Worm (Caenorhabditis elegans) whole organism, L4 larva: Measurements from ENCODE around the gene emc-3.

Experiments used
- F10B5.3 ChIP-seq: sonication (generic microtip); optimal IDR thresholded peaks from 2 replicates; lab custom pipeline; 2016; ENCODE audit warnings: mild to moderate bottlenecking, missing genetic modification characterization, missing compliant biosample characterization
- R02D3.7 ChIP-seq: fragments of 150-350 bp; sonication (generic microtip); optimal IDR thresholded peaks from 3 replicates; lab custom pipeline; 2014; ENCODE audit warnings: missing biosample characterization, missing genetic modification characterization
- T20F7.1 ChIP-seq: fragments of 200-800 bp; sonication (Bioruptor generic); optimal IDR thresholded peaks from 2 replicates; lab custom pipeline; 2018; ENCODE audit warnings: mild to moderate bottlenecking, missing genetic modification characterization, missing compliant biosample characterization
- Y48G9A.11 ChIP-seq: fragments of 200-800 bp; sonication (Bioruptor generic); IDR thresholded peaks from 2 replicates; pipeline ENCODE4 v1.3.6; 2022; ENCODE audit warnings: missing genetic modification reagents, missing genetic modification characterization, missing compliant biosample characterization
- ZK337.2 ChIP-seq: fragments of 200-800 bp; sonication (Bioruptor generic); IDR thresholded peaks from 2 replicates; pipeline ENCODE4 v1.3.6; 2022; ENCODE audit warnings: missing genetic modification reagents, missing genetic modification characterization, missing compliant biosample characterization
- ZK546.5 ChIP-seq, 2 experiments: sonication (generic microtip); optimal IDR thresholded peaks; 2 replicates each; lab custom pipeline; 2017; ENCODE audit warnings: missing biosample characterization in 2 of 2, missing genetic modification characterization in 2 of 2
- aha-1 ChIP-seq: fragments of 150-350 bp; peaks from one replicate; lab custom pipeline; 2014; ENCODE audit warnings: missing biosample characterization, missing genetic modification characterization
- aly-2 ChIP-seq: sonication (generic microtip); optimal IDR thresholded peaks from 2 replicates; lab custom pipeline; 2018; ENCODE audit warnings: missing biosample characterization, missing genetic modification characterization
- ceh-28 ChIP-seq: fragments of 150-350 bp; optimal IDR thresholded peaks from 2 replicates; lab custom pipeline; 2014; ENCODE audit warnings: missing biosample characterization, missing genetic modification reagents, missing genetic modification characterization
- ceh-32 ChIP-seq: sonication (generic microtip); optimal IDR thresholded peaks from 2 replicates; lab custom pipeline; 2016; ENCODE audit warnings: mild to moderate bottlenecking, missing genetic modification characterization, missing compliant biosample characterization; ENCODE audit not compliant: poor library complexity
- ceh-44 ChIP-seq: fragments of 200-800 bp; sonication (Bioruptor generic); IDR thresholded peaks from 2 replicates; pipeline ENCODE4 v1.3.6; 2022; ENCODE audit warnings: missing genetic modification reagents, missing genetic modification characterization, missing compliant biosample characterization
- ceh-62 ChIP-seq: sonication (generic microtip); optimal IDR thresholded peaks from 2 replicates; lab custom pipeline; 2017; ENCODE audit warnings: missing biosample characterization, missing genetic modification characterization
- ces-1 ChIP-seq: fragments of 150-350 bp; sonication (generic microtip); optimal IDR thresholded peaks from 4 replicates; lab custom pipeline; 2014; ENCODE audit warnings: missing biosample characterization, missing genetic modification reagents, missing genetic modification characterization
- cey-2 ChIP-seq: sonication (generic microtip); optimal IDR thresholded peaks from 3 replicates; lab custom pipeline; 2017; ENCODE audit warnings: missing genetic modification characterization, mild to moderate bottlenecking, missing compliant biosample characterization, antibody characterized with exemption, borderline replicate concordance; ENCODE audit not compliant: insufficient read depth
- ctbp-1 ChIP-seq: fragments of 200-800 bp; sonication (Bioruptor generic); IDR thresholded peaks from 2 replicates; pipeline ENCODE4 v1.3.6; 2022; ENCODE audit warnings: missing genetic modification reagents, missing genetic modification characterization, missing compliant biosample characterization
- daf-12 ChIP-seq: fragments of 150-350 bp; optimal IDR thresholded peaks from 2 replicates; lab custom pipeline; 2014; ENCODE audit warnings: missing biosample characterization, missing genetic modification reagents, missing genetic modification characterization
- daf-8 ChIP-seq: fragments of 200-800 bp; sonication (Bioruptor generic); IDR thresholded peaks from 2 replicates; pipeline ENCODE4 v1.3.6; 2022; ENCODE audit warnings: missing genetic modification characterization, missing compliant biosample characterization
- dmd-6 ChIP-seq: fragments of 200-800 bp; sonication (Bioruptor generic); IDR thresholded peaks from 2 replicates; pipeline ENCODE4 v1.3.6; 2022; ENCODE audit warnings: missing genetic modification reagents, missing genetic modification characterization, missing compliant biosample characterization
- dpl-1 ChIP-seq: fragments of 150-350 bp; optimal IDR thresholded peaks from 2 replicates; lab custom pipeline; 2014; ENCODE audit warnings: missing biosample characterization, missing genetic modification reagents, missing genetic modification characterization
- duxl-1 ChIP-seq: sonication (generic microtip); optimal IDR thresholded peaks from 2 replicates; lab custom pipeline; 2016; ENCODE audit warnings: mild to moderate bottlenecking, missing genetic modification characterization, moderate library complexity, missing compliant biosample characterization; ENCODE audit not compliant: poor library complexity
- dve-1 ChIP-seq: sonication (generic microtip); optimal IDR thresholded peaks from 2 replicates; lab custom pipeline; 2017; ENCODE audit warnings: antibody characterized with exemption, mild to moderate bottlenecking, missing genetic modification characterization, missing compliant biosample characterization; ENCODE audit not compliant: insufficient read depth
- fkh-10 ChIP-seq: fragments of 150-350 bp; optimal IDR thresholded peaks from 2 replicates; lab custom pipeline; 2014; ENCODE audit warnings: missing biosample characterization, missing genetic modification reagents, missing genetic modification characterization
- fos-1 ChIP-seq: fragments of 150-350 bp; optimal IDR thresholded peaks from 2 replicates; lab custom pipeline; 2014; ENCODE audit warnings: missing biosample characterization, missing genetic modification characterization
- hlh-11 ChIP-seq: fragments of 200-800 bp; sonication (Bioruptor generic); optimal IDR thresholded peaks from 2 replicates; lab custom pipeline; 2018; ENCODE audit warnings: mild to moderate bottlenecking, missing genetic modification characterization, missing compliant biosample characterization
- jun-1 ChIP-seq: fragments of 150-350 bp; optimal IDR thresholded peaks from 2 replicates; lab custom pipeline; 2014; ENCODE audit warnings: missing biosample characterization, missing genetic modification reagents, missing genetic modification characterization
- lin-38 ChIP-seq: fragments of 200-800 bp; sonication (Bioruptor generic); IDR thresholded peaks from 2 replicates; pipeline ENCODE4 v1.3.6; 2022; ENCODE audit warnings: missing genetic modification reagents, missing genetic modification characterization, missing compliant biosample characterization
- lir-3 ChIP-seq: sonication (generic microtip); optimal IDR thresholded peaks from 2 replicates; lab custom pipeline; 2016; ENCODE audit warnings: mild to moderate bottlenecking, missing genetic modification characterization, missing compliant biosample characterization
- lsy-2 ChIP-seq, 2 experiments: fragments of 150-350 bp in 1 of 2; sonication (generic microtip) in 1 of 2; optimal IDR thresholded peaks; 2 replicates each; lab custom pipeline; 2014 to 2017; ENCODE audit warnings: missing biosample characterization in 2 of 2, missing genetic modification characterization in 2 of 2
- madf-5 ChIP-seq, 2 experiments: fragments of 200-800 bp; sonication (Bioruptor generic); IDR thresholded peaks; 2 replicates each; pipeline ENCODE4 v1.3.6; 2022; ENCODE audit warnings: missing compliant biosample characterization in 2 of 2, missing genetic modification characterization in 2 of 2
- mes-2 ChIP-seq: sonication (generic microtip); optimal IDR thresholded peaks from 2 replicates; lab custom pipeline; 2016; ENCODE audit warnings: missing genotype, mild to moderate bottlenecking, missing genetic modification characterization, missing compliant biosample characterization; ENCODE audit not compliant: poor library complexity, severe bottlenecking
- mxl-2 ChIP-seq: fragments of 200-800 bp; sonication (Bioruptor generic); conservative IDR thresholded peaks from 2 replicates; pipeline ENCODE4 v1.3.6; 2022; ENCODE audit warnings: missing genetic modification reagents, missing genetic modification characterization, missing compliant biosample characterization
- nhr-102 ChIP-seq: sonication (generic microtip); optimal IDR thresholded peaks from 2 replicates; lab custom pipeline; 2016; ENCODE audit warnings: mild to moderate bottlenecking, missing genetic modification characterization, moderate library complexity, missing compliant biosample characterization
- nhr-28 ChIP-seq: fragments of 150-350 bp; optimal IDR thresholded peaks from 2 replicates; lab custom pipeline; 2014; ENCODE audit warnings: missing biosample characterization, missing genetic modification characterization
- nhr-76 ChIP-seq: fragments of 150-350 bp; optimal IDR thresholded peaks from 2 replicates; lab custom pipeline; 2014; ENCODE audit warnings: missing biosample characterization, missing genetic modification characterization
- nhr-77 ChIP-seq: fragments of 150-350 bp; optimal IDR thresholded peaks from 2 replicates; lab custom pipeline; 2014; ENCODE audit warnings: missing biosample characterization, missing genetic modification characterization
- php-3 ChIP-seq: fragments of 200-800 bp; sonication (Bioruptor generic); IDR thresholded peaks from 2 replicates; pipeline ENCODE4 v1.3.6; 2022; ENCODE audit warnings: missing genetic modification reagents, missing genetic modification characterization, missing compliant biosample characterization
- pqm-1 ChIP-seq: sonication (generic microtip); optimal IDR thresholded peaks from 2 replicates; lab custom pipeline; 2017; ENCODE audit warnings: missing biosample characterization, missing genetic modification characterization
- saeg-2 ChIP-seq: fragments of 200-800 bp; sonication (Bioruptor generic); IDR thresholded peaks from 2 replicates; pipeline ENCODE4 v1.3.6; 2022; ENCODE audit warnings: missing genetic modification reagents, missing genetic modification characterization, missing compliant biosample characterization
- set-16 ChIP-seq: fragments of 200-800 bp; sonication (Bioruptor generic); IDR thresholded peaks from 2 replicates; pipeline ENCODE4 v1.3.6; 2022; ENCODE audit warnings: missing genetic modification reagents, missing genetic modification characterization, missing compliant biosample characterization
- tag-97 ChIP-seq: fragments of 200-800 bp; sonication (Bioruptor generic); IDR thresholded peaks from 2 replicates; pipeline ENCODE4 v1.3.6; 2022; ENCODE audit warnings: missing genetic modification characterization, missing compliant biosample characterization
- unc-130 ChIP-seq: sonication (generic microtip); optimal IDR thresholded peaks from 2 replicates; lab custom pipeline; 2016; ENCODE audit warnings: missing genetic modification reagents, missing genetic modification characterization, missing compliant biosample characterization
- unc-62 ChIP-seq, 3 experiments: fragments of 150-350 bp in 1 of 3; sonication (generic microtip); optimal IDR thresholded peaks in 2 of 3; peaks in 1 of 3; 1 replicate in 1 of 3; 2 replicates in 2 of 3; lab custom pipeline; 2014 to 2017; ENCODE audit warnings: missing biosample characterization in 3 of 3, missing genetic modification characterization in 3 of 3, missing genetic modification reagents in 3 of 3, missing genotype in 1 of 3
- vab-7 ChIP-seq: fragments of 200-800 bp; sonication (Bioruptor generic); IDR thresholded peaks from 2 replicates; pipeline ENCODE4 v1.3.6; 2022; ENCODE audit warnings: missing genetic modification reagents, missing genetic modification characterization, missing compliant biosample characterization
- zfp-2 ChIP-seq: sonication (generic microtip); optimal IDR thresholded peaks from 2 replicates; lab custom pipeline; 2016; ENCODE audit warnings: mild to moderate bottlenecking, missing genetic modification characterization, missing compliant biosample characterization
- zip-2 ChIP-seq: fragments of 150-350 bp; optimal IDR thresholded peaks from 2 replicates; lab custom pipeline; 2014; ENCODE audit warnings: missing biosample characterization, missing genetic modification characterization
- ztf-7 ChIP-seq: fragments of 150-350 bp; optimal IDR thresholded peaks from 2 replicates; lab custom pipeline; 2014; ENCODE audit warnings: missing biosample characterization, missing genetic modification characterization

The emc-3 gene

DNA sequence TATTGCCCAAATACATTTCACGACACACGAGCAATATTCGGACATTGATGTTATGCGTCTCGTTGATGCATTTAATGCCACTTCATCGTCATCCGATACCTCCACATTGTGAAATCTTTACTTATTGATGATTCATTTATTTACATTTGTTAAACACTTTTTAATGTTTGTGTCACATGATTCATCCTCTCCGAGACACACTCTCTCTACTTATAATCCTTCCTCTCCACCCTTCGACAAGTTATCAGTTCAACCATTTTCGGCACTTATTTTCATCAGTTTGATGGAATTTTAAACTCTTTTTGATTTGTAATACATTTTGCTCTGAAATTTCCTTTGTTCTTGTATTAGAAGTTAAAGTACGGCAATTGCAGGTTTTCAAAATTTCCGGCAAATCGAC is 35.6 kb downstream of the emc-3 start (continued):
- TF ChIP-seq zip-2 (no peak), zfp-2 (tag; lab: Kevin White, UChicago) (no peak), nhr-102 (no peak)

DNA sequence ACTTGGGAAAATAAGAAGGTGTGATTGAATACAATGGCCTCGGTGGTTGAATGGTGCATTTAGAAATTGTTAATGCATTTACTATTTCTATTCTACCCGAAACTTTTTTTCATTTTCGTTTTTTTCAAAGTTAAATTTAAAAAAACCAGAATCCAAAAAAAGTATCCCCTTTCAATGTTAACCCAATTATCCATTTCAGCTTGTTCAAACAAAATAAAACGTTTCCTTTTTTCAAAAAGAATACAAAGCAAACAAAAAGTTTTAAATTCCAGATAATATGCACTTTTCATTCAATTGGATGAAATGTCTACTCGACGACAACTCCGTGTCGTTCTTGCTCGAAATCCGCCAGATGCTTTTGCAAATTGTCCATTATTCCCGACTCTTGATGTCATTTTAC is 39.2 kb downstream of the emc-3 start, which contains the start of gene W02A2.5:
Gene W02A2.5, plus strand, starts transcription at position 301 of the 400 bp plus-strand sequence.
- TF ChIP-seq mes-2 (tag; lab: Kevin White, UChicago) (no peak), unc-62 (GFP tag; optimal IDR thresholded peaks at IDR 0.05 in 1 of 2; lab: Kevin White, UChicago) (peak in 1 of 2 experiments; percentile 62), unc-62 (tag; optimal IDR thresholded peaks at IDR 0.05; lab: Kevin White, UChicago) (no peak)

DNA sequence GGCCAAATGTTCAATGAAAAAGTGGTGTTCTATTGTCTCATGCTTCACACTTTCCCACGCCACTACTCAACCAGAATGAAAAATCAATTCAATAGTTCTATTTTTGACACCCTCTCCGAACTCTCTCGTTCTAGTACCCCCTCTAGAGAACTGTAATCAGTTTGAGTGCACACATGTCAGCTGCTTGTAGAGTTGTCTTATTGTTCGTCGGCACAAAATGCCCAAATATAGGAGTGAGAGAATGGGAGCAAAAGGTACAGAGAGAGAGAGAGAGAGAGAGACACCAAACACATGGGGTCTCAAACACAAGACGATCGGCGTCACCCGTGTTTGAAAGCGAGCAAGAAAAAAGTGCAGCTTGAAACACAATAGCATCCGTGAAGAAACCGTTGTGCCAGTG is 47.4 kb downstream of the emc-3 start:
- no peak for TF ChIP-seq nhr-102
- no peak for TF ChIP-seq zfp-2 (tag; lab: Kevin White, UChicago)
- no peak for TF ChIP-seq ceh-44 (GFP tag; lab: Robert Waterston, UW)
- peak; percentile 11 for TF ChIP-seq pqm-1
- TF ChIP-seq daf-8 (GFP tag; lab: Robert Waterston, UW): no peak
- no peak for TF ChIP-seq tag-97 (GFP tag; lab: Robert Waterston, UW)
- TF ChIP-seq Y48G9A.11 (GFP tag; lab: Robert Waterston, UW): no peak
- no peak for TF ChIP-seq zip-2
- peak; percentile 41 for TF ChIP-seq dve-1 (tag; lab: Kevin White, UChicago)
- no peak for TF ChIP-seq ctbp-1
- no peak for TF ChIP-seq ZK546.5 (tag; optimal IDR thresholded peaks at IDR 0.05; lab: Kevin White, UChicago)
- peak; percentile 53 for TF ChIP-seq dmd-6 (GFP tag; lab: Robert Waterston, UW)
- no peak for TF ChIP-seq R02D3.7 (tag; lab: Kevin White, UChicago)
- no peak for TF ChIP-seq unc-130 (GFP tag; lab: Kevin White, UChicago)
- no peak for TF ChIP-seq ztf-7 (tag; lab: Kevin White, UChicago)
- no peak for TF ChIP-seq fos-1 (tag; lab: Kevin White, UChicago)
- TF ChIP-seq ceh-32: no peak
- TF ChIP-seq ZK337.2: no peak
- TF ChIP-seq php-3 (GFP tag; lab: Robert Waterston, UW): 0 out of 2 replicates have a peak, but pooled peaks have one; percentile 29
- TF ChIP-seq ceh-62: no peak
- no peak for TF ChIP-seq vab-7
- TF ChIP-seq cey-2 (tag; lab: Kevin White, UChicago): no peak
- peak; percentile 16 for TF ChIP-seq hlh-11 (tag; lab: Kevin White, UChicago)
- TF ChIP-seq nhr-77 (tag; lab: Kevin White, UChicago): peak; percentile 0
- TF ChIP-seq jun-1: no peak
- TF ChIP-seq aly-2: no peak
- TF ChIP-seq nhr-76 (tag; lab: Kevin White, UChicago): no peak
- TF ChIP-seq lsy-2 (tag; optimal IDR thresholded peaks at IDR 0.05; lab: Kevin White, UChicago): no peak
- TF ChIP-seq dpl-1 (GFP tag; lab: Kevin White, UChicago): no peak
- TF ChIP-seq mes-2 (tag; lab: Kevin White, UChicago): no peak
- TF ChIP-seq daf-12: no peak
- no peak for TF ChIP-seq T20F7.1 (GFP tag; lab: Kevin White, UChicago)
- no peak for TF ChIP-seq duxl-1 (tag; lab: Kevin White, UChicago)
- TF ChIP-seq lir-3 (tag; lab: Kevin White, UChicago): no peak
- TF ChIP-seq lin-38 (GFP tag; lab: Robert Waterston, UW): no peak
- no peak for TF ChIP-seq mxl-2 (GFP tag; lab: Robert Waterston, UW)
- TF ChIP-seq aha-1 (tag; lab: Kevin White, UChicago): no peak
- TF ChIP-seq set-16: no peak
- TF ChIP-seq nhr-28 (tag; lab: Kevin White, UChicago): peak; percentile 77
- no peak for TF ChIP-seq madf-5 (GFP tag; IDR thresholded peaks at IDR 0.05; lab: Robert Waterston, UW)
- TF ChIP-seq ceh-28 (tag; lab: Kevin White, UChicago): no peak
- no peak for TF ChIP-seq F10B5.3 (tag; lab: Kevin White, UChicago)
- TF ChIP-seq ces-1 (GFP tag; lab: Kevin White, UChicago): no peak
- no peak for TF ChIP-seq saeg-2 (GFP tag; lab: Robert Waterston, UW)
- TF ChIP-seq fkh-10 (GFP tag; lab: Kevin White, UChicago): no peak
- peak in 1 of 2 experiments; percentile 76 for TF ChIP-seq unc-62 (GFP tag; optimal IDR thresholded peaks at IDR 0.05 in 1 of 2; lab: Kevin White, UChicago)
- TF ChIP-seq unc-62 (tag; optimal IDR thresholded peaks at IDR 0.05; lab: Kevin White, UChicago): no peak
